Worm (Caenorhabditis elegans): ENCODE results near the gene Y37D8A.19.

The Y37D8A.19 gene

DNA sequence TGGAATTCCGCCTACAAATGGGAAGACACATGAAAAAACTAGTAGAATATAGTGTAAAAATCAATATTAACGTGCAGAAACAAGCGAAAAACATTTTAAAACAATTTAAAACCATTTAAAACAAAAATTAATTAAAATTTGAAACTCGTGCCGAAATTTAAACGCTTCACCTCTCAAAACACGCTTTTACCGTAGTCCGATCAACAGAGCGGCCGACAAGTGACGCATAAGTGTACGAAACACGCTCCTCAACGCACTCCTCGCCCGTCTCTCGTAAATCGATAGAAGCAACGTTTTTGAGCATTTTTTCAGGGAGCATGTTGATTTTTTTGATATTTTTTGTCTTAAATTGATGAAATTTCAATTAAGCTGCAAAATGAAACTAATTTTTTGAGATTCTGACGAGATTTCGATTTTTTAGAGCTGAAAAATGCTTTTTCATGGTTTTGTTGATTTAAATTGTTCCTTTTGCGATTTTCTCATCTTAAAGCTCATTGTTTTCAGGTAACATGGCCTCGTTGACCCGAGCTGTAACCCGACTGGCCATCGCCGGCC, 24.6 kb upstream of the Y37D8A.19 start, which contains the start of gene cox-5A (continued):
- TF ChIP-seq repo-1 (tag; optimal IDR thresholded peaks at IDR 0.05) (peak; percentile 99), ceh-100 (GFP tag; IDR thresholded peaks at IDR 0.05) (peak; percentile 92), lag-1 (GFP tag; IDR thresholded peaks at IDR 0.05) (peak; percentile 76; the same call in 1 of the 2 replicates), tlf-1 (GFP tag; optimal IDR thresholded peaks at IDR 0.05) (peak; percentile 99), unc-130 (GFP tag; optimal IDR thresholded peaks at IDR 0.05) (peak; percentile 87), cebp-2 (GFP tag; IDR thresholded peaks at IDR 0.05) (0 out of 2 replicates have a peak, but pooled peaks have one; percentile 50), B0035.1 (tag; optimal IDR thresholded peaks at IDR 0.05) (peak; percentile 93), somi-1 (GFP tag; optimal IDR thresholded peaks at IDR 0.05) (peak; percentile 98), dpff-1 (tag; optimal IDR thresholded peaks at IDR 0.05) (peak; percentile 92), ceh-40 (GFP tag; IDR thresholded peaks at IDR 0.05) (0 out of 2 replicates have a peak, but pooled peaks have one; percentile 69), F10E7.11 (tag; optimal IDR thresholded peaks at IDR 0.05) (peak; percentile 90), F57C9.4 (tag; optimal IDR thresholded peaks at IDR 0.05) (peak; percentile 93), lin-54 (GFP tag; optimal IDR thresholded peaks at IDR 0.05) (peak; percentile 100), nhr-179 (tag; optimal IDR thresholded peaks at IDR 0.05) (no peak), hlh-12 (tag; optimal IDR thresholded peaks at IDR 0.05) (no peak), zim-3 (tag; optimal IDR thresholded peaks at IDR 0.05) (peak; percentile 81), let-526 (GFP tag; IDR thresholded peaks at IDR 0.05) (peak; percentile 96), akir-1 (GFP tag; optimal IDR thresholded peaks at IDR 0.05) (no peak), dox-1 (GFP tag; IDR thresholded peaks at IDR 0.05) (peak; percentile 99), snpc-1.3 (tag; optimal IDR thresholded peaks at IDR 0.05; ENCODE audit: insufficient read depth) (peak; percentile 97), C17E4.6 (GFP tag; IDR thresholded peaks at IDR 0.05) (peak; percentile 96), madf-8 (GFP tag; conservative IDR thresholded peaks at IDR 0.05) (peak; percentile 87), B0019.2 (GFP tag; conservative IDR thresholded peaks at IDR 0.05) (peak; percentile 87), F57A8.1 (GFP tag; optimal IDR thresholded peaks at IDR 0.05) (no peak), lin-40 (tag; optimal IDR thresholded peaks at IDR 0.05) (peak; percentile 99), pha-4 (tag; optimal IDR thresholded peaks at IDR 0.05) (peak; percentile 98), aptf-3 (GFP tag; IDR thresholded peaks at IDR 0.05) (no peak), F23B12.7 (tag; optimal IDR thresholded peaks at IDR 0.05; ENCODE audit: insufficient read depth) (peak; percentile 98), attf-6 (GFP tag; IDR thresholded peaks at IDR 0.05) (peak; percentile 80), mxl-1 (tag; optimal IDR thresholded peaks at IDR 0.05) (no peak), madf-3 (GFP tag; IDR thresholded peaks at IDR 0.05) (peak; percentile 97), let-607 (tag; optimal IDR thresholded peaks at IDR 0.05) (peak; percentile 90 to 95), F49E8.2 (tag; optimal IDR thresholded peaks at IDR 0.05; ENCODE audit: insufficient read depth) (peak; percentile 93), ceh-58 (GFP tag; IDR thresholded peaks at IDR 0.05) (peak; percentile 78; the same call in 1 of the 2 replicates), nhr-80 (tag; optimal IDR thresholded peaks at IDR 0.05) (peak; percentile 91), attf-3 (GFP tag; conservative IDR thresholded peaks at IDR 0.05) (peak; percentile 83), F22D6.2 (tag; optimal IDR thresholded peaks at IDR 0.05) (peak; percentile 93), nfya-2 (GFP tag; IDR thresholded peaks at IDR 0.05) (peak; percentile 85; the same call in 1 of the 2 replicates), lsl-1 (GFP tag; optimal IDR thresholded peaks at IDR 0.05) (peak; percentile 99), egrh-3 (GFP tag; IDR thresholded peaks at IDR 0.05) (peak; percentile 66; the same call in 1 of the 2 replicates), ztf-22 (GFP tag; optimal IDR thresholded peaks at IDR 0.05) (peak; percentile 76), sea-2 (GFP tag; IDR thresholded peaks at IDR 0.05) (peak; percentile 91), lir-1 (GFP tag; conservative IDR thresholded peaks at IDR 0.05) (peak; percentile 96), ztf-18 (tag; optimal IDR thresholded peaks at IDR 0.05) (peak; percentile 86), madf-10 (tag; optimal IDR thresholded peaks at IDR 0.05) (peak; percentile 95), Y95B8A.8 (GFP tag; IDR thresholded peaks at IDR 0.05) (peak; percentile 98), F39B2.1 (GFP tag; IDR thresholded peaks at IDR 0.05) (peak; percentile 82; the same call in 1 of the 2 replicates)

All from whole organism, young adult.